Worm (Caenorhabditis elegans) whole organism, L1 larva: ENCODE results near the gene oig-8.
A peak's percentile ranks its signal among the peaks of the same experiment; 100 is the strongest.

Experiments used
- C04F5.9 ChIP-seq: sonication (generic microtip); optimal IDR thresholded peaks from 2 replicates; lab custom pipeline; 2016; ENCODE audit warnings: missing genetic modification characterization, missing compliant biosample characterization
- C16A3.4 ChIP-seq: fragments of 150-350 bp; optimal IDR thresholded peaks from 2 replicates; lab custom pipeline; 2014; ENCODE audit warnings: missing biosample characterization, missing genetic modification characterization
- C34B4.2 ChIP-seq: sonication (generic microtip); optimal IDR thresholded peaks from 2 replicates; lab custom pipeline; 2017; ENCODE audit warnings: mild to moderate bottlenecking, missing genetic modification characterization, missing compliant biosample characterization
- F16B12.6 ChIP-seq: fragments of 150-350 bp; optimal IDR thresholded peaks from 2 replicates; lab custom pipeline; 2014; ENCODE audit warnings: missing biosample characterization, missing genetic modification characterization
- alr-1 ChIP-seq: fragments of 200-800 bp; sonication (Bioruptor generic); optimal IDR thresholded peaks from 2 replicates; lab custom pipeline; 2018; ENCODE audit warnings: borderline replicate concordance, mild to moderate bottlenecking, missing genetic modification characterization, missing compliant biosample characterization
- aly-2 ChIP-seq: fragments of 150-350 bp; optimal IDR thresholded peaks from 2 replicates; lab custom pipeline; 2014; ENCODE audit warnings: missing biosample characterization, missing genetic modification characterization
- ama-1 ChIP-seq: fragments of 150-350 bp; optimal IDR thresholded peaks from 2 replicates; lab custom pipeline; 2014
- blmp-1 ChIP-seq: fragments of 150-350 bp; optimal IDR thresholded peaks from 2 replicates; lab custom pipeline; 2014; ENCODE audit warnings: missing biosample characterization, missing genetic modification characterization
- ceh-63 ChIP-seq: fragments of 200-800 bp; sonication (Bioruptor generic); optimal IDR thresholded peaks from 2 replicates; lab custom pipeline; 2018; ENCODE audit warnings: mild to moderate bottlenecking, missing genetic modification characterization, missing compliant biosample characterization
- ceh-90 ChIP-seq: sonication (generic microtip); optimal IDR thresholded peaks from 2 replicates; lab custom pipeline; 2016; ENCODE audit warnings: missing genetic modification characterization, missing compliant biosample characterization
- dpl-1 ChIP-seq, 3 experiments: fragments of 150-350 bp in 2 of 3; sonication (generic microtip) in 1 of 3; optimal IDR thresholded peaks; 2 replicates each; lab custom pipeline; 2014 to 2017; ENCODE audit warnings: missing biosample characterization in 3 of 3, missing genetic modification characterization in 3 of 3, missing genetic modification reagents in 3 of 3
- dsc-1 ChIP-seq: sonication (generic microtip); optimal IDR thresholded peaks from 2 replicates; lab custom pipeline; 2016; ENCODE audit warnings: mild to moderate bottlenecking, missing genetic modification characterization, missing compliant biosample characterization
- efl-1 ChIP-seq, 4 experiments: fragments of 150-350 bp; optimal IDR thresholded peaks in 3 of 4; peaks in 1 of 4; 1 replicate in 1 of 4; 2 replicates in 3 of 4; lab custom pipeline; 2014; ENCODE audit warnings: missing biosample characterization in 2 of 4, missing genetic modification characterization in 2 of 4, missing genetic modification reagents in 2 of 4
- egl-13 ChIP-seq: sonication (generic microtip); optimal IDR thresholded peaks from 2 replicates; lab custom pipeline; 2016; ENCODE audit warnings: missing genotype, missing genetic modification reagents, missing genetic modification characterization, missing compliant biosample characterization
- elt-2 ChIP-seq: sonication (generic microtip); optimal IDR thresholded peaks from 2 replicates; lab custom pipeline; 2016; ENCODE audit warnings: missing genetic modification characterization, mild to moderate bottlenecking, inconsistent platforms, missing compliant biosample characterization, missing genetic modification reagents
- elt-3 ChIP-seq, 6 experiments: fragments of 150-350 bp in 1 of 6; sonication (generic microtip); optimal IDR thresholded peaks; 2 replicates each; lab custom pipeline; 2017 to 2018; ENCODE audit warnings: missing biosample characterization in 6 of 6, missing genetic modification characterization in 6 of 6, inconsistent platforms in 1 of 6
- fkh-4 ChIP-seq: sonication (generic microtip); optimal IDR thresholded peaks from 2 replicates; lab custom pipeline; 2016; ENCODE audit warnings: missing compliant biosample characterization, missing genetic modification characterization, borderline replicate concordance
- fos-1 ChIP-seq: fragments of 150-350 bp; optimal IDR thresholded peaks from 2 replicates; lab custom pipeline; 2014; ENCODE audit warnings: missing biosample characterization, missing genetic modification characterization
- grh-1 ChIP-seq: fragments of 200-800 bp; sonication (Bioruptor generic); IDR thresholded peaks from 2 replicates; pipeline ENCODE4 v1.3.6; 2022; ENCODE audit warnings: missing genetic modification reagents, missing genetic modification characterization, missing compliant biosample characterization
- hlh-17 ChIP-seq: fragments of 200-800 bp; sonication (Bioruptor generic); optimal IDR thresholded peaks from 2 replicates; lab custom pipeline; 2018; ENCODE audit warnings: missing genetic modification characterization, mild to moderate bottlenecking, missing compliant biosample characterization, moderate library complexity, borderline replicate concordance
- hlh-4 ChIP-seq: sonication (generic microtip); optimal IDR thresholded peaks from 2 replicates; lab custom pipeline; 2016; ENCODE audit warnings: mild to moderate bottlenecking, missing genetic modification characterization, missing compliant biosample characterization
- irx-1 ChIP-seq: sonication (generic microtip); optimal IDR thresholded peaks from 2 replicates; lab custom pipeline; 2016; ENCODE audit warnings: missing genetic modification characterization, missing compliant biosample characterization
- lin-13 ChIP-seq: fragments of 150-350 bp; optimal IDR thresholded peaks from 2 replicates; lab custom pipeline; 2014; ENCODE audit warnings: missing biosample characterization, missing genetic modification reagents, missing genetic modification characterization
- lin-14 ChIP-seq: fragments of 200-800 bp; sonication (Bioruptor generic); optimal IDR thresholded peaks from 2 replicates; lab custom pipeline; 2018; ENCODE audit warnings: mild to moderate bottlenecking, missing genetic modification characterization, moderate library complexity, missing compliant biosample characterization
- lin-15B ChIP-seq: fragments of 150-350 bp; sonication (generic microtip); optimal IDR thresholded peaks from 3 replicates; lab custom pipeline; 2014; ENCODE audit warnings: missing biosample characterization, missing genetic modification characterization
- lin-35 ChIP-seq, 2 experiments: fragments of 150-350 bp; optimal IDR thresholded peaks; 2 replicates each; lab custom pipeline; 2014; ENCODE audit warnings: missing biosample characterization in 2 of 2, missing genetic modification characterization in 2 of 2, missing genetic modification reagents in 2 of 2
- lsy-2 ChIP-seq, 2 experiments: fragments of 150-350 bp; optimal IDR thresholded peaks; 2 replicates each; lab custom pipeline; 2014; ENCODE audit warnings: missing biosample characterization in 2 of 2, missing genetic modification characterization in 2 of 2
- mdl-1 ChIP-seq, 2 experiments: fragments of 150-350 bp; optimal IDR thresholded peaks; 2 replicates each; lab custom pipeline; 2014 to 2017; ENCODE audit warnings: missing biosample characterization in 2 of 2, missing genetic modification characterization in 2 of 2, inconsistent platforms in 1 of 2
- mef-2 ChIP-seq: fragments of 150-350 bp; optimal IDR thresholded peaks from 2 replicates; lab custom pipeline; 2014; ENCODE audit warnings: missing biosample characterization, missing genetic modification characterization
- mep-1 ChIP-seq: fragments of 150-350 bp; optimal IDR thresholded peaks from 2 replicates; lab custom pipeline; 2014; ENCODE audit warnings: missing biosample characterization, missing genetic modification characterization
- nhr-11 ChIP-seq: fragments of 150-350 bp; optimal IDR thresholded peaks from 2 replicates; lab custom pipeline; 2014; ENCODE audit warnings: missing biosample characterization, missing genetic modification characterization
- nhr-12 ChIP-seq: sonication (generic microtip); optimal IDR thresholded peaks from 2 replicates; lab custom pipeline; 2017; ENCODE audit warnings: missing biosample characterization, missing genetic modification characterization
- nhr-19 ChIP-seq: fragments of 200-800 bp; sonication (Bioruptor generic); conservative IDR thresholded peaks from 2 replicates; pipeline ENCODE4 v1.3.6; 2022; ENCODE audit warnings: missing genetic modification characterization, missing compliant biosample characterization
- nhr-20 ChIP-seq: sonication (generic microtip); optimal IDR thresholded peaks from 2 replicates; lab custom pipeline; 2016; ENCODE audit warnings: mild to moderate bottlenecking, missing genetic modification characterization, missing compliant biosample characterization
- nhr-237 ChIP-seq: fragments of 150-350 bp; optimal IDR thresholded peaks from 2 replicates; lab custom pipeline; 2014; ENCODE audit warnings: missing biosample characterization, missing genetic modification characterization
- nhr-47 ChIP-seq: sonication (generic microtip); optimal IDR thresholded peaks from 2 replicates; lab custom pipeline; 2016; ENCODE audit warnings: mild to moderate bottlenecking, missing genetic modification characterization, moderate library complexity, missing compliant biosample characterization
- nhr-76 ChIP-seq: sonication (generic microtip); optimal IDR thresholded peaks from 2 replicates; lab custom pipeline; 2017; ENCODE audit warnings: missing biosample characterization, missing genetic modification characterization
- nhr-84 ChIP-seq: sonication (generic microtip); optimal IDR thresholded peaks from 2 replicates; lab custom pipeline; 2017; ENCODE audit warnings: missing biosample characterization, missing genetic modification characterization
- pax-3 ChIP-seq: fragments of 200-800 bp; sonication (Bioruptor generic); optimal IDR thresholded peaks from 2 replicates; lab custom pipeline; 2018; ENCODE audit warnings: mild to moderate bottlenecking, missing genetic modification characterization, moderate library complexity, missing compliant biosample characterization
- rnt-1 ChIP-seq: sonication (generic microtip); optimal IDR thresholded peaks from 2 replicates; lab custom pipeline; 2016; ENCODE audit warnings: mild to moderate bottlenecking, missing genetic modification characterization, moderate library complexity, missing compliant biosample characterization
- skn-1 ChIP-seq: fragments of 150-350 bp; optimal IDR thresholded peaks from 2 replicates; lab custom pipeline; 2014; ENCODE audit warnings: missing biosample characterization, missing genetic modification characterization
- snu-23 ChIP-seq: sonication (generic microtip); optimal IDR thresholded peaks from 2 replicates; lab custom pipeline; 2016; ENCODE audit warnings: missing genetic modification characterization, missing compliant biosample characterization
- sup-37 ChIP-seq: fragments of 200-800 bp; sonication (Bioruptor generic); optimal IDR thresholded peaks from 2 replicates; lab custom pipeline; 2018; ENCODE audit warnings: mild to moderate bottlenecking, missing genetic modification characterization, missing compliant biosample characterization
- swsn-7 ChIP-seq: sonication (generic microtip); optimal IDR thresholded peaks from 2 replicates; lab custom pipeline; 2016; ENCODE audit warnings: missing genetic modification characterization, missing compliant biosample characterization
- tlp-1 ChIP-seq: fragments of 150-350 bp; optimal IDR thresholded peaks from 2 replicates; lab custom pipeline; 2014; ENCODE audit warnings: missing biosample characterization, missing genetic modification characterization
- unc-30 ChIP-seq: sonication (generic microtip); optimal IDR thresholded peaks from 2 replicates; lab custom pipeline; 2017; ENCODE audit warnings: missing biosample characterization, missing genetic modification characterization
- vab-15 ChIP-seq: sonication (generic microtip); optimal IDR thresholded peaks from 2 replicates; lab custom pipeline; 2017; ENCODE audit warnings: missing genotype, mild to moderate bottlenecking, missing genetic modification characterization, missing compliant biosample characterization
- zag-1 ChIP-seq: fragments of 150-350 bp; optimal IDR thresholded peaks from 2 replicates; lab custom pipeline; 2014; ENCODE audit warnings: missing biosample characterization, missing genetic modification characterization
- ztf-4 ChIP-seq: fragments of 150-350 bp; optimal IDR thresholded peaks from 2 replicates; lab custom pipeline; 2014; ENCODE audit warnings: missing biosample characterization, missing genetic modification characterization

oig-8 gene

DNA sequence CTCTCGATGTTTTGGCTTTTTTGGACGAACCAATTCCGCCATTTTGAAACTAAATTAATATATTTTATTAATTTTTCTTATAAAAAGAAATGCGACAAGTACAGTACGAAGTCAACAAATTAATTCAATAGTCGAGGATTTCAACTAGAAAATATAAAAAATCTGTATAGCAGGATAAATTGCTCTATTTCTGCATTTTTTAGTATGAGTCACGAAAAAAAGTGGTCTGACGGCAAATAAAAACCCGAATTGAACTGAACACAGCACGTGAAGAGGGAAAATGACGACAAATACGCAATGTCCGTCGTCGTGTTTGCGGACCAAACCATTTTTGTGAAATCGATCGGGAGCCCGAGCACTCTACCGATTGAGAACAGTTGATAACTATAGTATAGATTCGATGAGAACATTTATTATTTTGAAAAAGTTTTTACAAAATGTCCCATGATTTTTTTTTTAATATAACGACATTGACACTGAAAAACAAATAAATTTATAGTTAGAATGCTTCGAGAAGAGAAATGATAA is 39.5 kb downstream of the oig-8 start, which contains the start of gene epg-5 (continued):
- TF ChIP-seq lsy-2 (tag; optimal IDR thresholded peaks at IDR 0.05; lab: Kevin White, UChicago) (peak; percentile 41 to 57), nhr-76 (tag; lab: Kevin White, UChicago) (no peak), fos-1 (no peak), mdl-1 (tag; optimal IDR thresholded peaks at IDR 0.05; lab: Kevin White, UChicago) (peak in 1 of 2 experiments; percentile 75), snu-23 (GFP tag; lab: Kevin White, UChicago) (peak; percentile 49), C16A3.4 (tag; lab: Kevin White, UChicago) (peak; percentile 6), tlp-1 (tag; lab: Kevin White, UChicago) (no peak), lin-15B (no peak), rnt-1 (tag; lab: Kevin White, UChicago) (peak; percentile 31), mef-2 (tag; lab: Kevin White, UChicago) (no peak), C34B4.2 (tag; lab: Kevin White, UChicago) (no peak), blmp-1 (peak; percentile 41), elt-2 (peak; percentile 11), mep-1 (tag; lab: Kevin White, UChicago) (peak; percentile 65), unc-30 (tag; lab: Kevin White, UChicago) (no peak), aly-2 (no peak), nhr-12 (tag; lab: Kevin White, UChicago) (no peak), zag-1 (tag; lab: Kevin White, UChicago) (no peak), nhr-20 (peak; percentile 40)

- no peak for TF ChIP-seq elt-3 (tag; optimal IDR thresholded peaks at IDR 0.05; lab: Kevin White, UChicago)
- TF ChIP-seq, all 84 proteins: peak for 0
These were observed 40.3 kb downstream of the oig-8 start for ce11 chrII:6608626-6609025.

DNA sequence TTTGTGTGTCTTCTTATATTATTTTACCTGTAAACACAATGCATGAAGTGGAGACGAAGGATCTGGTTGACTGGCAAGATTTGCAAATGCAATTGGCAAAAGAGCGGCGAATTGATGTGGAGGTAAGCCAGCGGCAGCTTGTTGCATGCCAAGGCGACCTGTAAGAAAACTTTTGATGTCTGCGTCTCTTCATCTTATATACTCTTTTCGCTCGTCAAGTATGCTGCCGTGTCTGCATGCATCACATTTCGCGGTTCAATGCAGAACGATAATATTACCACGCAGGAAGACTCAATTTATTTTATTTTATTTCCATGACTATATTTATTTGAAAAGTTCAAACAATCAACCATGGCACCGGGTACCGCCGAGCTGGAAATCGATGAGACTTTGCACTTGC is 48.0 kb downstream of the oig-8 start, which contains the start of gene vps-33.2:
Gene vps-33.2 (plus strand): TSS at position 244 of the 400 bp plus-strand sequence.
- TF ChIP-seq nhr-237 (no peak), fkh-4 (tag; lab: Kevin White, UChicago) (no peak), nhr-47 (tag; lab: Kevin White, UChicago) (peak; percentile 66), egl-13 (tag; lab: Kevin White, UChicago) (no peak), efl-1 (optimal IDR thresholded peaks at IDR 0.05; lab: Kevin White, UChicago) (peak; percentile 61 to 71), efl-1 (GFP tag; optimal IDR thresholded peaks at IDR 0.05 in 1 of 2; lab: Kevin White, UChicago) (peak; percentile 60 to 95), mep-1 (tag; lab: Kevin White, UChicago) (no peak), nhr-19 (peak; percentile 53), lin-15B (no peak), lin-35 (GFP tag; optimal IDR thresholded peaks at IDR 0.05; lab: Kevin White, UChicago) (peak; percentile 42 to 71), C16A3.4 (tag; lab: Kevin White, UChicago) (no peak), nhr-11 (no peak), vab-15 (no peak), ceh-90 (tag; lab: Kevin White, UChicago) (no peak), C04F5.9 (peak; percentile 13), lin-13 (GFP tag; lab: Kevin White, UChicago) (no peak), ceh-63 (GFP tag; lab: Kevin White, UChicago) (no peak), ztf-4 (no peak), ama-1 (lab: Kevin White, UChicago) (no peak), hlh-17 (GFP tag; lab: Kevin White, UChicago) (no peak), irx-1 (tag; lab: Kevin White, UChicago) (peak; percentile 8), dpl-1 (GFP tag; optimal IDR thresholded peaks at IDR 0.05; lab: Kevin White, UChicago) (peak; percentile 23 to 62 (median 60)), swsn-7 (peak; percentile 61), nhr-84 (tag; lab: Kevin White, UChicago) (no peak), pax-3 (tag; lab: Kevin White, UChicago) (no peak), mdl-1 (tag; optimal IDR thresholded peaks at IDR 0.05; lab: Kevin White, UChicago) (peak in 1 of 2 experiments; percentile 58), skn-1 (no peak), sup-37 (no peak), alr-1 (tag; lab: Kevin White, UChicago) (no peak), dsc-1 (peak; percentile 36), grh-1 (no peak), hlh-4 (tag; lab: Kevin White, UChicago) (no peak), lin-14 (GFP tag; lab: Kevin White, UChicago) (peak; percentile 35), nhr-12 (tag; lab: Kevin White, UChicago) (no peak), F16B12.6 (tag; lab: Kevin White, UChicago) (peak; percentile 95)
